Worm (Caenorhabditis elegans): ENCODE measurements around the gene fbxa-126.

The fbxa-126 gene

DNA sequence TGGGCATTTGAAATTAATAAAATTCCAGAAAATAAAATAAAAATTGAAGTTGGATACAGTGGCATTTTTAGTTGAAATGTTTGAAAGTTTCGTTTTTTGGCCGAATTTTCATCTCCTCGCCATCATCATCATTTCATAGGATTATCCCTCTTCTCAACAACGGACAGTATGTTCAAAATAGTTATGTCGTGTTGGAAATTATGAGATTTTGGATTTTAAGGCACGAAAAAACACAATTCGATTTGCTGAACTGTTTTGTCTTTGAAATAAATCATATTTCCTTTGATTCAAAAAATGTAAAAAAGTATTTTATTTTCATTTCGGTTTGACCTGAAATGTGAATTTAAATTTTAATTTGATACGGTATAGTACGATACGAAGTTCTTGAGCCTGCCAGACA, 22.2 kb upstream of the fbxa-126 start, which contains the start of gene srlf-28:
Gene srlf-28 (minus strand): TSS at position 101 of the 400 bp plus-strand sequence.
- TF ChIP-seq Y55F3AM.14 (GFP tag; optimal IDR thresholded peaks at IDR 0.05): no peak
- no peak for TF ChIP-seq nhr-129 (tag; optimal IDR thresholded peaks at IDR 0.05)
- no peak for TF ChIP-seq nhr-25 (tag; optimal IDR thresholded peaks at IDR 0.05)
- TF ChIP-seq nhr-23 (tag; optimal IDR thresholded peaks at IDR 0.05): no peak
- no peak for TF ChIP-seq ceh-16 (tag; optimal IDR thresholded peaks at IDR 0.05)
- no peak for TF ChIP-seq nhr-11 (tag; optimal IDR thresholded peaks at IDR 0.05)
- no peak for TF ChIP-seq gmeb-1 (tag; optimal IDR thresholded peaks at IDR 0.05)
- TF ChIP-seq snpc-4 (tag; optimal IDR thresholded peaks at IDR 0.05): no peak
- no peak for TF ChIP-seq nhr-21 (tag; optimal IDR thresholded peaks at IDR 0.05)
- TF ChIP-seq nhr-237 (tag; optimal IDR thresholded peaks at IDR 0.05): no peak
- no peak for TF ChIP-seq sma-9 (GFP tag; optimal IDR thresholded peaks at IDR 0.05)
- no peak for TF ChIP-seq sma-9 (tag; optimal IDR thresholded peaks at IDR 0.05)
- TF ChIP-seq lin-39 (tag; optimal IDR thresholded peaks at IDR 0.05): no peak
- no peak for TF ChIP-seq egl-27 (tag; optimal IDR thresholded peaks at IDR 0.05)
- no peak for TF ChIP-seq nhr-10 (tag; optimal IDR thresholded peaks at IDR 0.05)
- no peak for TF ChIP-seq lin-13 (GFP tag; optimal IDR thresholded peaks at IDR 0.05)
- TF ChIP-seq mbf-1 (tag; optimal IDR thresholded peaks at IDR 0.05): no peak
- no peak for TF ChIP-seq F13H6.1 (tag; optimal IDR thresholded peaks at IDR 0.05)
- no peak for TF ChIP-seq mab-5 (tag; optimal IDR thresholded peaks at IDR 0.05)

DNA sequence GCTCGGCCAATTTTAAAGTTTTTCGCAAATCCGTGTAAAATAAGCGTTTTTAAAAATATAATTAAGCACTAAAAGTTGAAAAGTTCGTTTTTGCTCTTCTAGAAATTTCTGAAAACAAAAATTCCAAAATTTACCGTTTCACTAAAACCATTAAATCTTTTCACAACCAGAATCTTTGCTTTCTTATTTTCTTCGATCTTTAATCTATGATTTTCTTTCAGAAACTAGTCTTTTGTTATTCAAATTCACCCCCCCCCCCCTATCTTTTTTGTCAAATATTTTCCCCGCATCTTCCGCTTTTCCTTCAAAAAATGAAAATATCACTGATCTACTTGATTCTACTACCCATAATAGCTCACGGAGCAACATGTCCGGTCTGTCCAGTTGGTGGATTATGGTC, 18.1 kb upstream of the fbxa-126 start, which contains the start of gene Y67A10A.11:
Gene Y67A10A.11 (plus strand): TSS at position 301 of the 400 bp plus-strand sequence.
- TF ChIP-seq lsy-2 (tag; optimal IDR thresholded peaks at IDR 0.05) (no peak), F13H6.1 (tag; optimal IDR thresholded peaks at IDR 0.05) (no peak), lin-11 (tag; optimal IDR thresholded peaks at IDR 0.05) (no peak), ztf-4 (tag; optimal IDR thresholded peaks at IDR 0.05) (no peak), ztf-11 (tag; optimal IDR thresholded peaks at IDR 0.05) (no peak), egl-27 (tag; optimal IDR thresholded peaks at IDR 0.05) (no peak), sem-4 (tag; optimal IDR thresholded peaks at IDR 0.05) (no peak), ama-1 (optimal IDR thresholded peaks at IDR 0.05) (no peak), nhr-6 (tag; optimal IDR thresholded peaks at IDR 0.05) (no peak), nhr-10 (tag; optimal IDR thresholded peaks at IDR 0.05) (no peak), lin-13 (GFP tag; optimal IDR thresholded peaks at IDR 0.05) (no peak), unc-39 (tag; optimal IDR thresholded peaks at IDR 0.05) (no peak), mdl-1 (tag; optimal IDR thresholded peaks at IDR 0.05) (no peak), nhr-129 (tag; optimal IDR thresholded peaks at IDR 0.05) (no peak)

DNA sequence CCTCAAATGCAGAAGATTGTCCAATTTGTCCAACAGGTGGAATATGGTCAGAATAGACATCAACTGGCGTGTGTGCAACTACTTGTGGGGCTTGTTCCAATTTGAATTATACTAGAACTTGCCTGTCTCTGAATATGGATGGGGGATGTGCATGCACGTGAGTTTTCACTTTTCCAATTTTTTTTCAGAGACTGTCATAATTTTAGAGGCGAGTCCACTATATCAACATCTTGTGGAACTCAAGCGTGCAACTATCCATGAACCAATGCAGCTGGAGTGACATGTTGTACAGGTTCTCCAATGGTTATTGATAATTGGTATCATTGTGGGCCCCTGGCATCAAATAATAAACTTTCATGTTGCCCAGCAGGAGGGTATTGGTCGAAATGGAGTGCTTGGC, 16.2 kb upstream of the fbxa-126 start, which contains the start of gene Y67A10A.2:
Gene Y67A10A.2 (plus strand): TSS at position 301 of the 400 bp plus-strand sequence.
- TF ChIP-seq nhr-237 (tag; optimal IDR thresholded peaks at IDR 0.05) (no peak), nhr-25 (tag; optimal IDR thresholded peaks at IDR 0.05) (no peak), gmeb-1 (tag; optimal IDR thresholded peaks at IDR 0.05) (no peak), zag-1 (tag; optimal IDR thresholded peaks at IDR 0.05) (no peak), elt-1 (tag; optimal IDR thresholded peaks at IDR 0.05) (no peak), nhr-77 (tag; optimal IDR thresholded peaks at IDR 0.05) (no peak)

DNA sequence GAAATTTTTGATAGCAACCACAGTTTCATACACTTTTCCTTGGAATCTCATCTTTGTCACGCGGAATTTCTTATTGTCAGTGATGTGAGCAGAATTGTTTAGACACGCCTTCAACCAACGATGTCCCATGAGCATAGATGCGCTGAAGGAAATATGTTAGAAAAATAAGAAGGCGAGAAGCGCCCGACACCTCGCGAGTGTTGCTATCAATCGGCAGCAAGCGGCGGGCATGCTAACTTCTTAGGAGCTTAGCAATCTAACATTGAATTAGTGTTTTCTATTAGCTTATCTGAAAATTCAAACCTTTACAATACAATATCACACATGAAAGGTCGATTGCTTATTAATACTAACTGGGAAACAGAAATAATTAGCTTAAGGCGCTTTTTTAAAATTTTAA, 14.2 kb upstream of the fbxa-126 start:
- TF ChIP-seq crh-2 (tag; optimal IDR thresholded peaks at IDR 0.05) (no peak), ceh-16 (tag; optimal IDR thresholded peaks at IDR 0.05) (no peak), mdl-1 (tag; optimal IDR thresholded peaks at IDR 0.05) (no peak), lin-11 (tag; optimal IDR thresholded peaks at IDR 0.05) (no peak), nhr-77 (tag; optimal IDR thresholded peaks at IDR 0.05) (no peak), nhr-25 (tag; optimal IDR thresholded peaks at IDR 0.05) (no peak), elt-1 (tag; optimal IDR thresholded peaks at IDR 0.05) (no peak), nhr-6 (tag; optimal IDR thresholded peaks at IDR 0.05) (no peak), Y55F3AM.14 (GFP tag; optimal IDR thresholded peaks at IDR 0.05) (no peak), nhr-10 (tag; optimal IDR thresholded peaks at IDR 0.05) (no peak), snpc-4 (tag; optimal IDR thresholded peaks at IDR 0.05) (no peak), F13H6.1 (tag; optimal IDR thresholded peaks at IDR 0.05) (no peak), unc-39 (tag; optimal IDR thresholded peaks at IDR 0.05) (no peak), ztf-1 (GFP tag; conservative IDR thresholded peaks at IDR 0.05) (no peak), lin-39 (tag; optimal IDR thresholded peaks at IDR 0.05) (no peak), gmeb-1 (tag; optimal IDR thresholded peaks at IDR 0.05) (no peak), skn-1 (tag; optimal IDR thresholded peaks at IDR 0.05) (no peak)

DNA sequence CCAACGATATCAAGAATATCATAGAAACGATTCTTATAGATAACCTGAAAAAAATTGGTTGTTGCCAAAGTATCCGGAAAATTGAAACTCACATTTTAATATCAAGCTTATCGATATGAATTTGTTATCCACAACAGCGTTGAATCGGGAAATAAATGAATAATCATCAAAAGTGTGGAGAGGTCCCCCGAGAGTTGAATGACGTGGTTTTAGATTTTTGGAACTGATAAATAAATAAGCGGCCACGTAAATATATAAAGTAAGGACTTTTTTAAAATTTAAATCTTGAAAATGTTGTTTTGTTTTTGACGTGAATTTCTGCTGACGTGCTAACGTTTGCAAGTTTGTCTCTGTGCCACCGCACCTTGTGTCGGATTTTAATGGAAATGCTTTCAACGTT, 12.8 kb upstream of the fbxa-126 start, which contains the start of gene Y67A10A.3:
Gene Y67A10A.3 (minus strand): TSS at position 101 of the 400 bp plus-strand sequence.
- no peak for TF ChIP-seq nhr-23 (tag; optimal IDR thresholded peaks at IDR 0.05)
- no peak for TF ChIP-seq unc-39 (tag; optimal IDR thresholded peaks at IDR 0.05)
- no peak for TF ChIP-seq F13H6.1 (tag; optimal IDR thresholded peaks at IDR 0.05)
- no peak for TF ChIP-seq ceh-16 (tag; optimal IDR thresholded peaks at IDR 0.05)
- TF ChIP-seq ZK546.5 (tag; optimal IDR thresholded peaks at IDR 0.05): no peak
- TF ChIP-seq ceh-82 (tag; optimal IDR thresholded peaks at IDR 0.05): no peak
- TF ChIP-seq Y55F3AM.14 (GFP tag; optimal IDR thresholded peaks at IDR 0.05): no peak
- no peak for TF ChIP-seq lin-13 (GFP tag; optimal IDR thresholded peaks at IDR 0.05)
- no peak for TF ChIP-seq mdl-1 (tag; optimal IDR thresholded peaks at IDR 0.05)
- TF ChIP-seq unc-62 (GFP tag; optimal IDR thresholded peaks at IDR 0.05): no peak

Measured in whole organism, L2 larva.